Worm (Caenorhabditis elegans): ENCODE measurements around the gene C08B6.10.

DNA sequence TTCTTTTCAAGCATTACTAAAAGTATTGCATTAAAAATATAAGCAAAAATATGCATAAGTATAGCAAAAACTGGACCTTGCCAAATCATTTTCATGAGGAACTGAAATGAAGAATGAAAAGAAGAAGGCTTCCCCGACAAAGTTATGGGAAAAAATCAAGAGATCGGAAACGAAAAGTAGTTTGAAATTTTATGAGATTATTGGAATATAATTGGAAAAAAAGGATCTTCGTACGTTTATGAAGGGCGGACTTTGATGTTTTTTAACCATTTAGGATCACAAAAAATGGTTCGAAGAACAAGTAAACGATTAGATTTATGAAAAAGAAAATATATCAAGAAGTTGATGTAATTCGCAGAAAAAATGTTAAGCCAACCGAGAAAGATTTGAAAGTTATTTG lies 4.4 kb upstream of the C08B6.10 start, which contains the start of gene srxa-18:
- TF ChIP-seq W03F9.2 (tag; optimal IDR thresholded peaks at IDR 0.05) (no peak), him-1 (tag; optimal IDR thresholded peaks at IDR 0.05) (no peak), dao-5 (tag; optimal IDR thresholded peaks at IDR 0.05) (no peak)
